Fruit fly (Drosophila melanogaster) whole organism, adult: Measurements from ENCODE around the gene CG9213.

Experiments used
- CG11617 ChIP-seq: fragments of 200-800 bp; sonication (Bioruptor generic); optimal IDR thresholded peaks from 2 replicates; lab custom pipeline; 2017; ENCODE audit warnings: mild to moderate bottlenecking, missing biosample characterization, missing genetic modification reagents, missing genetic modification characterization
- CG12768 ChIP-seq: fragments of 200-800 bp; sonication (Bioruptor generic); optimal IDR thresholded peaks from 2 replicates; lab custom pipeline; 2017; ENCODE audit warnings: missing biosample characterization, missing genetic modification characterization, mild to moderate bottlenecking, moderate library complexity, missing genetic modification reagents
- CG14711 ChIP-seq: fragments of 200-800 bp; sonication (Bioruptor generic); optimal IDR thresholded peaks from 2 replicates; lab custom pipeline; 2018; ENCODE audit warnings: missing biosample characterization, mild to moderate bottlenecking, missing genetic modification characterization, moderate library complexity
- CG1620 ChIP-seq: fragments of 200-800 bp; sonication (Bioruptor generic); optimal IDR thresholded peaks from 2 replicates; lab custom pipeline; 2016; ENCODE audit warnings: missing biosample characterization, missing genetic modification characterization
- CG33017 ChIP-seq: fragments of 200-800 bp; sonication (Bioruptor generic); optimal IDR thresholded peaks from 2 replicates; lab custom pipeline; 2018; ENCODE audit warnings: missing biosample characterization, mild to moderate bottlenecking, missing genetic modification characterization, moderate library complexity
- CG5204 ChIP-seq: fragments of 200-800 bp; sonication (Bioruptor generic); optimal IDR thresholded peaks from 2 replicates; lab custom pipeline; 2016; ENCODE audit warnings: missing biosample characterization, missing genetic modification characterization
- CG7045 ChIP-seq: fragments of 200-800 bp; sonication (Bioruptor generic); optimal IDR thresholded peaks from 2 replicates; lab custom pipeline; 2017; ENCODE audit warnings: missing biosample characterization, mild to moderate bottlenecking, missing genetic modification characterization
- CG7101 ChIP-seq: fragments of 200-800 bp; sonication (Bioruptor generic); optimal IDR thresholded peaks from 2 replicates; lab custom pipeline; 2018; ENCODE audit warnings: missing biosample characterization, mild to moderate bottlenecking, missing genetic modification characterization, moderate library complexity
- Clk ChIP-seq: fragments of 200-800 bp; sonication (Bioruptor generic); optimal IDR thresholded peaks from 2 replicates; lab custom pipeline; 2017; ENCODE audit warnings: missing biosample characterization, missing genetic modification characterization
- Crg-1 ChIP-seq: fragments of 200-800 bp; sonication (Bioruptor generic); optimal IDR thresholded peaks from 2 replicates; lab custom pipeline; 2016; ENCODE audit warnings: missing biosample characterization, missing genetic modification characterization
- Hr96 ChIP-seq: fragments of 200-800 bp; sonication (Bioruptor generic); optimal IDR thresholded peaks from 2 replicates; lab custom pipeline; 2016; ENCODE audit warnings: missing biosample characterization, missing genetic modification characterization
- Mnt ChIP-seq: fragments of 200-800 bp; sonication (Bioruptor generic); optimal IDR thresholded peaks from 2 replicates; lab custom pipeline; 2016; ENCODE audit warnings: missing biosample characterization, mild to moderate bottlenecking, missing genetic modification characterization
- bab1 ChIP-seq: fragments of 200-800 bp; sonication (Bioruptor generic); optimal IDR thresholded peaks from 3 replicates; lab custom pipeline; 2019; ENCODE audit warnings: missing biosample characterization, mild to moderate bottlenecking, missing genetic modification characterization, moderate library complexity
- cic ChIP-seq: fragments of 200-800 bp; sonication (Bioruptor generic); optimal IDR thresholded peaks from 2 replicates; lab custom pipeline; 2017; ENCODE audit warnings: missing biosample characterization, mild to moderate bottlenecking, missing genetic modification characterization, moderate library complexity
- cnc ChIP-seq, 2 experiments: fragments of >200 bp; optimal IDR thresholded peaks; 2 replicates each; lab custom pipeline; 2017
- kay ChIP-seq: fragments of 200-800 bp; sonication (Bioruptor generic); peaks from one replicate; lab custom pipeline; 2016; ENCODE audit warnings: missing biosample characterization, missing genetic modification characterization, borderline replicate concordance
- ovo ChIP-seq: fragments of 200-800 bp; sonication (Bioruptor generic); optimal IDR thresholded peaks from 2 replicates; lab custom pipeline; 2016; ENCODE audit warnings: missing biosample characterization, missing genetic modification characterization
- pad ChIP-seq: fragments of 200-800 bp; sonication (Bioruptor generic); optimal IDR thresholded peaks from 3 replicates; lab custom pipeline; 2017; ENCODE audit warnings: missing biosample characterization, missing genetic modification characterization, mild to moderate bottlenecking, moderate library complexity, missing genetic modification reagents
- tj ChIP-seq: fragments of 200-800 bp; sonication (Bioruptor generic); optimal IDR thresholded peaks from 3 replicates; lab custom pipeline; 2017; ENCODE audit warnings: missing biosample characterization, mild to moderate bottlenecking, missing genetic modification characterization, moderate library complexity
- toe ChIP-seq: fragments of 200-800 bp; sonication (Bioruptor generic); optimal IDR thresholded peaks from 2 replicates; lab custom pipeline; 2016; ENCODE audit warnings: missing biosample characterization, missing genetic modification characterization

Gene CG9213

dm6 chrX:15583842-15584441, 9.6 kb upstream of the CG9213 start:
- TF ChIP-seq kay (GFP tag; lab: Kevin White, UChicago) = no peak
- TF ChIP-seq CG1620 (GFP tag; lab: Kevin White, UChicago) = no peak
- no peak for TF ChIP-seq CG7045 (GFP tag; lab: Kevin White, UChicago)
- no peak for TF ChIP-seq cnc (optimal IDR thresholded peaks at IDR 0.05; lab: Kevin White, UChicago)
- TF ChIP-seq CG14711 (tag; lab: Kevin White, UChicago) = no peak
- no peak for TF ChIP-seq Hr96
- TF ChIP-seq tj (GFP tag; lab: Kevin White, UChicago) = peak; percentile 10
- no peak for TF ChIP-seq Mnt (GFP tag; lab: Kevin White, UChicago)

- no peak for TF ChIP-seq CG7045 (GFP tag; lab: Kevin White, UChicago)
- peak; percentile 58 for TF ChIP-seq CG14711 (tag; lab: Kevin White, UChicago)
- TF ChIP-seq CG7101 (tag; lab: Kevin White, UChicago) = peak; percentile 58
- no peak for TF ChIP-seq CG12768 (GFP tag; lab: Kevin White, UChicago)
- TF ChIP-seq cic (GFP tag; lab: Kevin White, UChicago) = no peak
- TF ChIP-seq CG33017 (tag; lab: Kevin White, UChicago) = no peak
- peak; percentile 73 for TF ChIP-seq toe
- no peak for TF ChIP-seq cnc (optimal IDR thresholded peaks at IDR 0.05; lab: Kevin White, UChicago)
- TF ChIP-seq Clk (GFP tag; lab: Kevin White, UChicago) = no peak
- no peak for TF ChIP-seq kay (GFP tag; lab: Kevin White, UChicago)
- peak; percentile 83 for TF ChIP-seq CG1620 (GFP tag; lab: Kevin White, UChicago)
- peak; percentile 51 for TF ChIP-seq Crg-1 (GFP tag; lab: Kevin White, UChicago)
- TF ChIP-seq tj (GFP tag; lab: Kevin White, UChicago) = peak; percentile 15
- TF ChIP-seq ovo (GFP tag; lab: Kevin White, UChicago) = peak; percentile 38
- TF ChIP-seq bab1 = peak; percentile 65
- peak; percentile 49 for TF ChIP-seq pad
- TF ChIP-seq Hr96 = peak; percentile 75
- peak; percentile 57 for TF ChIP-seq CG11617 (GFP tag; lab: Kevin White, UChicago)
- TF ChIP-seq CG5204 = peak; percentile 64
- TF ChIP-seq Mnt (GFP tag; lab: Kevin White, UChicago) = peak; percentile 69
Observed at dm6 chrX:15582853-15583252, 8.5 kb upstream of the CG9213 start, which contains the start of the genes CG9215 and CG8097. TSS of gene CG9215 (minus strand) at chrX:15582874. TSS of gene CG8097 (plus strand) at chrX:15583159.

- TF ChIP-seq CG7101 (tag; lab: Kevin White, UChicago) (peak; percentile 52), Mnt (GFP tag; lab: Kevin White, UChicago) (no peak), tj (GFP tag; lab: Kevin White, UChicago) (no peak), CG14711 (tag; lab: Kevin White, UChicago) (peak; percentile 58), bab1 (peak; percentile 86), CG11617 (GFP tag; lab: Kevin White, UChicago) (no peak), CG7045 (GFP tag; lab: Kevin White, UChicago) (no peak), CG1620 (GFP tag; lab: Kevin White, UChicago) (no peak)
Observed at dm6 chrX:15579579-15579978, 5.2 kb upstream of the CG9213 start.

dm6 chrX:15578043-15578442, 3.7 kb upstream of the CG9213 start, which contains the start of the genes cerv and CG7872:
TSS of gene cerv (minus strand) at chrX:15578171.
TSS of gene CG7872 (plus strand) at chrX:15578205.
- TF ChIP-seq bab1 (peak; percentile 44), tj (GFP tag; lab: Kevin White, UChicago) (no peak), Mnt (GFP tag; lab: Kevin White, UChicago) (peak; percentile 45), CG12768 (GFP tag; lab: Kevin White, UChicago) (no peak), cic (GFP tag; lab: Kevin White, UChicago) (no peak), Hr96 (no peak), Crg-1 (GFP tag; lab: Kevin White, UChicago) (no peak), CG1620 (GFP tag; lab: Kevin White, UChicago) (peak; percentile 6), CG14711 (tag; lab: Kevin White, UChicago) (no peak), ovo (GFP tag; lab: Kevin White, UChicago) (no peak), CG5204 (no peak)

- TF ChIP-seq CG14711 (tag; lab: Kevin White, UChicago) = no peak
- TF ChIP-seq Mnt (GFP tag; lab: Kevin White, UChicago) = no peak
- no peak for TF ChIP-seq tj (GFP tag; lab: Kevin White, UChicago)
- no peak for TF ChIP-seq cnc (optimal IDR thresholded peaks at IDR 0.05; lab: Kevin White, UChicago)
- TF ChIP-seq pad = no peak
- no peak for TF ChIP-seq cic (GFP tag; lab: Kevin White, UChicago)
- TF ChIP-seq ovo (GFP tag; lab: Kevin White, UChicago) = no peak
Observed at dm6 chrX:15575557-15575956, 1.2 kb upstream of the CG9213 start, which contains the start of gene CG42299. TSS of gene CG42299 (minus strand) at chrX:15575683.

dm6 chrX:15571939-15572338, 2.4 kb downstream of the CG9213 start, which contains the start of gene CG15643:
TSS of gene CG15643 (minus strand) at chrX:15572149.
- TF ChIP-seq toe (no peak), CG7045 (GFP tag; lab: Kevin White, UChicago) (no peak), kay (GFP tag; lab: Kevin White, UChicago) (no peak), CG14711 (tag; lab: Kevin White, UChicago) (no peak), ovo (GFP tag; lab: Kevin White, UChicago) (no peak), bab1 (peak; percentile 5), Hr96 (no peak), CG5204 (no peak)
